Worm (Caenorhabditis elegans): ENCODE measurements around the gene wrt-5.

- no peak for TF ChIP-seq B0310.2 (tag; optimal IDR thresholded peaks at IDR 0.05)
- TF ChIP-seq ama-1 (optimal IDR thresholded peaks at IDR 0.05), result no peak
- TF ChIP-seq scrt-1 (GFP tag; IDR thresholded peaks at IDR 0.05), result no peak
- no peak for TF ChIP-seq tbx-37 (GFP tag; conservative IDR thresholded peaks at IDR 0.05)
- TF ChIP-seq tbx-11 (GFP tag; IDR thresholded peaks at IDR 0.05), result no peak
Observed at ce11 chrIV:4085787-4086262, 34.4 kb upstream of the wrt-5 start, which contains the start of gene C35B1.2.
